Worm (Caenorhabditis elegans): Measurements from ENCODE around the gene F56F10.2.

DNA sequence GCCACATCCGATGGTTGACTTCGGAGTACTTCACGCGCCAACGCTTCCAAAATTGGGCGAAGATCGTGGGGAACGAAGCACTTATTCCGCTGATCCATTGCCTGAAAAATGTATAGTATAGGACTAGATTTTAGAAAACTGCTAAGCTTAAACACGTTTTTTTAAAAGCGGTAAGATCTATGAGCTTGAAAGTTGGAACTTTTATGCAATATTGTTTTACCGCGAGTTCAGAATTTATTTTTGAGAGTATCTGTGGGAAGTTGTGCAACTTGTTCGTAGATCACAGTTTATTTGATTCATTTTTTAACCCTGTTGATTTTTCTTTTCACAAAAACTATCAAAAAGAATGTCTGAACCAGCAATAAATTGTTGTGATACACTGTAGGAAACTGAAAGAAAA, 18.0 kb upstream of the F56F10.2 start, which contains the start of gene F39H12.3:
- no peak for TF ChIP-seq unc-62 (GFP tag; optimal IDR thresholded peaks at IDR 0.05)
- TF ChIP-seq elt-1 (tag; optimal IDR thresholded peaks at IDR 0.05; ENCODE audit: borderline replicate concordance, insufficient read depth): no peak
- TF ChIP-seq mep-1 (tag; optimal IDR thresholded peaks at IDR 0.05): no peak
- no peak for TF ChIP-seq lin-13 (tag; optimal IDR thresholded peaks at IDR 0.05)
- no peak for TF ChIP-seq snpc-4 (tag; optimal IDR thresholded peaks at IDR 0.05)
- no peak for TF ChIP-seq nhr-28 (tag; optimal IDR thresholded peaks at IDR 0.05)
- no peak for TF ChIP-seq ceh-83 (GFP tag; optimal IDR thresholded peaks at IDR 0.05)
- TF ChIP-seq nhr-237 (tag; optimal IDR thresholded peaks at IDR 0.05): no peak
- TF ChIP-seq cnd-1 (tag; optimal IDR thresholded peaks at IDR 0.05): no peak
- TF ChIP-seq sptf-1 (tag; optimal IDR thresholded peaks at IDR 0.05): no peak
- TF ChIP-seq mab-5 (tag; optimal IDR thresholded peaks at IDR 0.05): no peak
- TF ChIP-seq ham-2 (GFP tag; optimal IDR thresholded peaks at IDR 0.05): no peak
- TF ChIP-seq elt-3 (tag; optimal IDR thresholded peaks at IDR 0.05): no peak

Measured in whole organism, mixed stage, embryonic.